Fruit fly (Drosophila melanogaster): Measurements from ENCODE around the gene CG42495.

- no peak for TF ChIP-seq EcR (GFP tag; optimal IDR thresholded peaks at IDR 0.05)
- TF ChIP-seq CG9948 (tag; optimal IDR thresholded peaks at IDR 0.05): no peak
- TF ChIP-seq D1 (tag; optimal IDR thresholded peaks at IDR 0.05): no peak
- no peak for TF ChIP-seq gl (tag; optimal IDR thresholded peaks at IDR 0.05)
- no peak for TF ChIP-seq CG10348 (GFP tag; IDR thresholded peaks at IDR 0.05)
- TF ChIP-seq rn (GFP tag; IDR thresholded peaks at IDR 0.05): 0 out of 2 replicates have a peak, but pooled peaks have one; percentile 18
Measured at dm6 chr3L:18672986-18673633, 5.9 kb downstream of the CG42495 start, which contains the start of gene Capr.
